Fruit fly (Drosophila melanogaster): ENCODE measurements around the gene CG10949.

CG10949 gene

dm6 chr2L:20414750-20415211, 1.9 kb downstream of the CG10949 start, which contains the start of gene CG10947 (continued):
- TF ChIP-seq slbo (GFP tag; IDR thresholded peaks at IDR 0.05) = peak; percentile 71
- TF ChIP-seq shn (GFP tag; optimal IDR thresholded peaks at IDR 0.05) = peak; percentile 72
- peak; percentile 25 for TF ChIP-seq CG6765 (GFP tag; optimal IDR thresholded peaks at IDR 0.05)
- TF ChIP-seq CG10543 (GFP tag; optimal IDR thresholded peaks at IDR 0.05) = peak; percentile 6
- TF ChIP-seq Ets97D (GFP tag; optimal IDR thresholded peaks at IDR 0.05) = peak; percentile 57
- TF ChIP-seq gce (GFP tag; IDR thresholded peaks at IDR 0.05) = no peak
- TF ChIP-seq TFAM (GFP tag; optimal IDR thresholded peaks at IDR 0.05) = no peak
- peak; percentile 21 for TF ChIP-seq Fer2 (tag; optimal IDR thresholded peaks at IDR 0.05)
- TF ChIP-seq CG8944 (GFP tag; optimal IDR thresholded peaks at IDR 0.05) = peak; percentile 53
- peak; percentile 20 for TF ChIP-seq CG18262 (tag; optimal IDR thresholded peaks at IDR 0.05)
- peak; percentile 29 for TF ChIP-seq CG2678 (tag; optimal IDR thresholded peaks at IDR 0.05)
- peak; percentile 50 for TF ChIP-seq CG3281 (GFP tag; optimal IDR thresholded peaks at IDR 0.05)
- TF ChIP-seq HmgD (GFP tag; optimal IDR thresholded peaks at IDR 0.05) = peak; percentile 38
- peak; percentile 68 for TF ChIP-seq slp2 (GFP tag; optimal IDR thresholded peaks at IDR 0.05)
- peak; percentile 36 for TF ChIP-seq Atf-2 (GFP tag; optimal IDR thresholded peaks at IDR 0.05)
- TF ChIP-seq BEAF-32 (GFP tag; optimal IDR thresholded peaks at IDR 0.05) = peak; percentile 70
- TF ChIP-seq CG1233 (GFP tag; optimal IDR thresholded peaks at IDR 0.05) = peak; percentile 56
- TF ChIP-seq CG17385 (GFP tag; optimal IDR thresholded peaks at IDR 0.05) = peak; percentile 65
- no peak for TF ChIP-seq nom (GFP tag; optimal IDR thresholded peaks at IDR 0.05)
- peak; percentile 62; the same call in 1 of the 2 replicates for TF ChIP-seq ara (GFP tag; IDR thresholded peaks at IDR 0.05)
- peak; percentile 41 for TF ChIP-seq Max (GFP tag; optimal IDR thresholded peaks at IDR 0.05)
- TF ChIP-seq Ada2b (GFP tag; IDR thresholded peaks at IDR 0.05) = peak; percentile 47; the same call in 1 of the 2 replicates
- peak; percentile 21 for TF ChIP-seq YL-1 (GFP tag; optimal IDR thresholded peaks at IDR 0.05)
- TF ChIP-seq CG7786 (GFP tag; optimal IDR thresholded peaks at IDR 0.05) = peak; percentile 63
- TF ChIP-seq disco-r (GFP tag; optimal IDR thresholded peaks at IDR 0.05) = peak; percentile 21
- TF ChIP-seq gro (GFP tag; optimal IDR thresholded peaks at IDR 0.05) = peak; percentile 75
- TF ChIP-seq chif (GFP tag; optimal IDR thresholded peaks at IDR 0.05) = peak; percentile 60 to 65
- TF ChIP-seq seq (GFP tag; IDR thresholded peaks at IDR 0.05) = peak; percentile 66
- peak; percentile 52 for TF ChIP-seq Dek (tag; optimal IDR thresholded peaks at IDR 0.05)
- TF ChIP-seq HLH4C (GFP tag; IDR thresholded peaks at IDR 0.05; ENCODE audit: partially characterized antibody) = peak; percentile 53
- no peak for TF ChIP-seq Sry-β (GFP tag; optimal IDR thresholded peaks at IDR 0.05)
- no peak for TF ChIP-seq CG12299 (tag; optimal IDR thresholded peaks at IDR 0.05)
- peak; percentile 72 for TF ChIP-seq run (tag; optimal IDR thresholded peaks at IDR 0.05)
- TF ChIP-seq CG11560 (tag; IDR thresholded peaks at IDR 0.05) = no peak
- peak; percentile 79 for TF ChIP-seq zfh1 (GFP tag; IDR thresholded peaks at IDR 0.05)
- peak; percentile 25 for TF ChIP-seq CG6654 (GFP tag; optimal IDR thresholded peaks at IDR 0.05)
- TF ChIP-seq HHEX (GFP tag; optimal IDR thresholded peaks at IDR 0.05) = peak; percentile 51
- peak; percentile 64 for TF ChIP-seq CG15601 (tag; optimal IDR thresholded peaks at IDR 0.05)
- peak; percentile 21 for TF ChIP-seq CG8359 (GFP tag; optimal IDR thresholded peaks at IDR 0.05; ENCODE audit: borderline replicate concordance)
- peak; percentile 29 for TF ChIP-seq CG6854 (GFP tag; optimal IDR thresholded peaks at IDR 0.05)
- TF ChIP-seq CG17361 (GFP tag; IDR thresholded peaks at IDR 0.05) = 0 out of 3 replicates have a peak, but pooled peaks have one; percentile 26
- TF ChIP-seq Pdp1 (GFP tag; optimal IDR thresholded peaks at IDR 0.05) = peak; percentile 73 to 80
- TF ChIP-seq BtbVII (GFP tag; optimal IDR thresholded peaks at IDR 0.05) = peak; percentile 14
- TF ChIP-seq HLH54F (GFP tag; optimal IDR thresholded peaks at IDR 0.05) = peak; percentile 59
- peak in 1 of 2 experiments; percentile 43 for TF ChIP-seq insv (GFP tag; optimal IDR thresholded peaks at IDR 0.05)
- TF ChIP-seq klu (GFP tag; IDR thresholded peaks at IDR 0.05) = no peak
- peak; percentile 87 for TF ChIP-seq stwl (tag; optimal IDR thresholded peaks at IDR 0.05)
- peak; percentile 33 for TF ChIP-seq Ssrp (tag; optimal IDR thresholded peaks at IDR 0.05)
- TF ChIP-seq tll (GFP tag; optimal IDR thresholded peaks at IDR 0.05) = no peak
